Worm (Caenorhabditis elegans): Measurements from ENCODE around the gene Y116A8C.43.

Gene Y116A8C.43

DNA sequence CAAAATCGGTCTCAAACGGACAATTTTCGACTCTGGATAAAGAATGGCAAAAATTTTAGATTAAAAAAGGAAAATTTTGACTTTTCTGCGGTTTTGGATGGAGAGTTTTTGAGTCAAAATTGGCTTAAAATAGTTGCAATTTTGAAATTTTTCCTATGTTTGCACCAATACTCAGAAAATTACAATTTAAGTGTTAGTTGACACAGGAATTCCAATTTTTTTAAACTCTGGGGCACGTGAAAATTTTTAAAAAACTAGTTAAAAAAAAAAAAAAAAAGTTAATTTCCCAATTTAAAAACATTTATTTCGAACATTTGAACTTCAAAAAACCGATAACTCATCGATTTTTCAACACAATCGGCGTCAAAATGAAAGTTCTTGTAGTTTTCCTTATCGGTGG lies 23.2 kb downstream of the Y116A8C.43 start, which contains the start of gene Y116A8C.33:
Gene Y116A8C.33, plus strand, starts transcription at position 301 of the 400 bp plus-strand sequence.
- TF ChIP-seq hmg-1.1 (GFP tag; IDR thresholded peaks at IDR 0.05) (no peak), dpl-1 (GFP tag; optimal IDR thresholded peaks at IDR 0.05) (no peak), ztf-7 (tag; optimal IDR thresholded peaks at IDR 0.05) (no peak), nhr-6 (tag; optimal IDR thresholded peaks at IDR 0.05) (no peak), rbr-2 (tag; optimal IDR thresholded peaks at IDR 0.05) (no peak), hif-1 (tag; optimal IDR thresholded peaks at IDR 0.05) (no peak), hlh-30 (tag; optimal IDR thresholded peaks at IDR 0.05; ENCODE audit: insufficient read depth) (no peak), unc-62 (GFP tag; optimal IDR thresholded peaks at IDR 0.05 in 1 of 2) (no peak), unc-62 (tag; optimal IDR thresholded peaks at IDR 0.05) (no peak), nhr-48 (tag; optimal IDR thresholded peaks at IDR 0.05) (no peak), attf-4 (tag; optimal IDR thresholded peaks at IDR 0.05) (no peak), tra-1 (GFP tag; IDR thresholded peaks at IDR 0.05) (no peak)

DNA sequence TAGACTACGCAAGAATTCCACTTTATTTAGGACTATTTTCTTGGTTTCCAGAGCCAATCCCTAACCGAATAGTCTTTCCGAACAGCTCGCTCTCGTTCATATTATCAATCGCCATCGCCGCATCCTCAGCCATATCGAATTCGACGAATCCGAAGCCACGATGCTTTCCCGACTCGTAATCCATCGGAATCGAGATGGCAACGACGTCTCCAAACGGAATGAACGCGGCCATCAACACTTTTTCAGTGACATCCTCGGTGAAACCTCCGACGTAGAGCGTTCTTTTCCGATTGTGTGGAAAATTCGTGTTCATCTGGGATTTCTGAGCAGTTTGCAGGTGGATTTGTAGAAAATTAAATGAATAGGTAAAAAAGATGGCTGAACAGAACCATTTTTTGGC lies 27.7 kb downstream of the Y116A8C.43 start, which contains the start of gene cyn-13:
Gene cyn-13, minus strand, starts transcription at position 313 of the 400 bp plus-strand sequence.
- no peak for TF ChIP-seq dmd-9 (GFP tag; IDR thresholded peaks at IDR 0.05)
- TF ChIP-seq lim-7 (GFP tag; IDR thresholded peaks at IDR 0.05) = 0 out of 2 replicates have a peak, but pooled peaks have one; percentile 53
- no peak for TF ChIP-seq vab-7 (GFP tag; IDR thresholded peaks at IDR 0.05)
- peak; percentile 47; the same call in 1 of the 2 replicates for TF ChIP-seq Y48G9A.11 (GFP tag; IDR thresholded peaks at IDR 0.05)
- TF ChIP-seq mdt-29 (GFP tag; IDR thresholded peaks at IDR 0.05) = 0 out of 2 replicates have a peak, but pooled peaks have one; percentile 12
- peak; percentile 73 for TF ChIP-seq ama-1 (optimal IDR thresholded peaks at IDR 0.05)
- 0 out of 2 replicates have a peak, but pooled peaks have one; percentile 54 for TF ChIP-seq D1046.2 (GFP tag; IDR thresholded peaks at IDR 0.05)
- TF ChIP-seq snpc-1.2 (GFP tag; IDR thresholded peaks at IDR 0.05) = peak; percentile 22; the same call in 1 of the 2 replicates

DNA sequence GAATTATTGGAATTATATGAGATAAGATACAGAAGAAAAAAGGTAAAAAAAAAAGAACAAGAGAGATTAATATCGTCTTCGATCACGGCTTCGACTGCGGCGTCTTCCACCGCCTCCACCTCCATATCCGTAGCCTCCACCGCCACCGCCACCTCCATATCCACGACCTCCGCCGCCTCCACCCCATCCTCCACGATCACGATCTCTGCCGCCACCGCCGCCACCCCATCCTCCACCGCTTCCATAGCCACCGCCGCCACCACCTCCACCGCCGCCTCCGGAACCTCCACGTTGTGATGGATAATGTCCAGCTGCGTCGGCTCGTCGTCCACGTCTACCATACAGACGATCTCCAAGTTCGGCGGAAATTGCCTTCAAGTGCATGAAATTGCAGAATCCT lies 28.2 kb downstream of the Y116A8C.43 start:
- TF ChIP-seq lsy-2 (tag; optimal IDR thresholded peaks at IDR 0.05) (no peak), R02D3.7 (tag; optimal IDR thresholded peaks at IDR 0.05) (no peak), Y48G9A.11 (GFP tag; IDR thresholded peaks at IDR 0.05) (no peak), spr-1 (tag; optimal IDR thresholded peaks at IDR 0.05) (no peak), zip-11 (GFP tag; IDR thresholded peaks at IDR 0.05) (no peak), F37D6.2 (tag; optimal IDR thresholded peaks at IDR 0.05) (no peak), unc-39 (tag; optimal IDR thresholded peaks at IDR 0.05) (no peak), nhr-48 (tag; optimal IDR thresholded peaks at IDR 0.05) (no peak), mdt-29 (GFP tag; IDR thresholded peaks at IDR 0.05) (0 out of 2 replicates have a peak, but pooled peaks have one; percentile 1), F10B5.3 (tag; optimal IDR thresholded peaks at IDR 0.05) (no peak), ceh-28 (tag; optimal IDR thresholded peaks at IDR 0.05) (no peak), set-16 (GFP tag; IDR thresholded peaks at IDR 0.05) (peak; percentile 98)

DNA sequence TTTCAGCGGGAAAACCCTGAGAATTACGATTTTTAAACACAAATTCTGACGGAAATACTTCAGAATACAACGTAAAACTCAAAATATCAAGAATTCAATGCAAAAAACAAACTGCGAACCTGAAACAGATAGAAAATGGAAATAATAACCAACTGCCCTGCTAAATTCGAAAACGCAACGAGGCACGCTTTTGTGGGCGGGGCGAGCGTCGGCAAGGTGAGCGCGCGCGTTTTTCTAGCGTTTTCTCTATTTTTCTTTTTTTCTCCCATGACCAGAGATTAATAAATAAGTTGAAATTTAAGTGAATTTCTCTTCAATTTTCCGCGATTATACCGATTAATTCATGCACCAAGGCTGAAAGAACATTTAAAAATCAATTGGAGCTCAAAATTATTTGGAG lies 29.9 kb downstream of the Y116A8C.43 start, which contains the start of gene uaf-2:
Gene uaf-2, minus strand, starts transcription at position 183 of the 400 bp plus-strand sequence.
- peak; percentile 65 for TF ChIP-seq mep-1 (tag; optimal IDR thresholded peaks at IDR 0.05)
- TF ChIP-seq rbr-2 (tag; optimal IDR thresholded peaks at IDR 0.05) = peak; percentile 17
- TF ChIP-seq hlh-30 (tag; optimal IDR thresholded peaks at IDR 0.05; ENCODE audit: insufficient read depth) = peak; percentile 50
- no peak for TF ChIP-seq nhr-102 (tag; optimal IDR thresholded peaks at IDR 0.05)
- peak in 1 of 2 experiments; percentile 1 for TF ChIP-seq unc-62 (GFP tag; optimal IDR thresholded peaks at IDR 0.05 in 1 of 2)
- no peak for TF ChIP-seq unc-62 (tag; optimal IDR thresholded peaks at IDR 0.05)
- TF ChIP-seq pha-4 (GFP tag; IDR thresholded peaks at IDR 0.05) = peak; percentile 19; the same call in 1 of the 2 replicates
- no peak for TF ChIP-seq pha-4 (tag; optimal IDR thresholded peaks at IDR 0.05)
- no peak for TF ChIP-seq snpc-4 (tag; optimal IDR thresholded peaks at IDR 0.05)
- peak; percentile 25; the same call in 1 of the 2 replicates for TF ChIP-seq lin-38 (GFP tag; IDR thresholded peaks at IDR 0.05)
- no peak for TF ChIP-seq zfp-3 (GFP tag; conservative IDR thresholded peaks at IDR 0.05)
- TF ChIP-seq mes-2 (tag; optimal IDR thresholded peaks at IDR 0.05; ENCODE audit: poor library complexity, severe bottlenecking) = peak; percentile 82
- TF ChIP-seq php-3 (GFP tag; IDR thresholded peaks at IDR 0.05) = no peak
- TF ChIP-seq dpl-1 (GFP tag; optimal IDR thresholded peaks at IDR 0.05) = peak; percentile 44
- peak in 1 of 2 experiments; percentile 19 for TF ChIP-seq hif-1 (tag; optimal IDR thresholded peaks at IDR 0.05)
- no peak for TF ChIP-seq daf-16 (GFP tag; optimal IDR thresholded peaks at IDR 0.05)
- TF ChIP-seq daf-16 (tag; optimal IDR thresholded peaks at IDR 0.05) = peak; percentile 20
- no peak for TF ChIP-seq nhr-6 (tag; optimal IDR thresholded peaks at IDR 0.05)
- peak; percentile 19 for TF ChIP-seq dve-1 (tag; optimal IDR thresholded peaks at IDR 0.05; ENCODE audit: insufficient read depth)
- TF ChIP-seq snpc-1.2 (GFP tag; IDR thresholded peaks at IDR 0.05) = peak; percentile 36

Data from whole organism, L4 larva.